Worm (Caenorhabditis elegans) whole organism, late embryonic: ENCODE measurements around the gene M163.21.

Experiments
- elt-2 ChIP-seq: sonication (generic microtip); optimal IDR thresholded peaks from 2 replicates; lab custom pipeline; 2016; ENCODE audit warnings: missing genetic modification reagents, missing genetic modification characterization, missing compliant biosample characterization
- ets-4 ChIP-seq: sonication (generic microtip); optimal IDR thresholded peaks from 2 replicates; lab custom pipeline; 2016; ENCODE audit warnings: missing genetic modification characterization, missing compliant biosample characterization
- hlh-6 ChIP-seq: sonication (generic microtip); optimal IDR thresholded peaks from 2 replicates; lab custom pipeline; 2016; ENCODE audit warnings: missing genotype, missing genetic modification characterization, missing compliant biosample characterization
- nhr-11 ChIP-seq: fragments of 150-350 bp; optimal IDR thresholded peaks from 2 replicates; lab custom pipeline; 2014; ENCODE audit warnings: missing biosample characterization, missing genetic modification characterization
- pha-2 ChIP-seq: sonication (generic microtip); optimal IDR thresholded peaks from 2 replicates; lab custom pipeline; 2017; ENCODE audit warnings: mild to moderate bottlenecking, missing genetic modification characterization, missing compliant biosample characterization
- pros-1 ChIP-seq: fragments of 150-350 bp; optimal IDR thresholded peaks from 2 replicates; lab custom pipeline; 2014; ENCODE audit warnings: missing biosample characterization, missing genetic modification reagents, missing genetic modification characterization
- tbx-2 ChIP-seq: sonication (generic microtip); optimal IDR thresholded peaks from 2 replicates; lab custom pipeline; 2016; ENCODE audit warnings: missing genetic modification characterization, missing compliant biosample characterization
- ttx-3 ChIP-seq: sonication (generic microtip); optimal IDR thresholded peaks from 2 replicates; lab custom pipeline; 2016; ENCODE audit warnings: missing genetic modification reagents, missing genetic modification characterization, missing compliant biosample characterization

ce11 chrX:14486503-14486902 is 19.9 kb downstream of the M163.21 start:
- TF ChIP-seq pros-1 (no peak), ttx-3 (tag; lab: Kevin White, UChicago) (no peak), pha-2 (tag; lab: Kevin White, UChicago) (no peak), elt-2 (tag; lab: Kevin White, UChicago) (peak; percentile 7), ets-4 (tag; lab: Kevin White, UChicago) (no peak), hlh-6 (tag; lab: Kevin White, UChicago) (no peak), nhr-11 (tag; lab: Kevin White, UChicago) (no peak), tbx-2 (tag; lab: Kevin White, UChicago) (peak; percentile 94)
